Worm (Caenorhabditis elegans) whole organism, early embryonic: ENCODE measurements around the gene T05C12.8.

Experiments
- ama-1 ChIP-seq: fragments of 150-350 bp; optimal IDR thresholded peaks from 2 replicates; lab custom pipeline; 2014
- ceh-13 ChIP-seq: fragments of 200-800 bp; sonication (Bioruptor generic); optimal IDR thresholded peaks from 2 replicates; lab custom pipeline; 2018; ENCODE audit warnings: mild to moderate bottlenecking, missing genetic modification characterization, missing compliant biosample characterization
- ceh-36 ChIP-seq: sonication (generic microtip); optimal IDR thresholded peaks from 2 replicates; lab custom pipeline; 2016; ENCODE audit warnings: missing genetic modification characterization, inconsistent platforms, missing compliant biosample characterization
- hmg-4 ChIP-seq: fragments of 200-800 bp; sonication (Bioruptor generic); optimal IDR thresholded peaks from 2 replicates; lab custom pipeline; 2018; ENCODE audit warnings: mild to moderate bottlenecking, missing genetic modification characterization, missing compliant biosample characterization
- hnd-1 ChIP-seq: sonication (generic microtip); optimal IDR thresholded peaks from 2 replicates; lab custom pipeline; 2016; ENCODE audit warnings: missing genetic modification characterization, missing compliant biosample characterization
- pes-1 ChIP-seq: fragments of 200-800 bp; sonication (Bioruptor generic); IDR thresholded peaks from 2 replicates; pipeline ENCODE4 v1.3.6; 2022; ENCODE audit warnings: missing genetic modification reagents, missing genetic modification characterization, missing compliant biosample characterization

ce11 chrII:8226475-8226874 lies 36.1 kb upstream of the T05C12.8 start:
- TF ChIP-seq pes-1 (GFP tag; lab: Robert Waterston, UW) (no peak), ceh-13 (GFP tag; lab: Kevin White, UChicago) (no peak), ama-1 (lab: Kevin White, UChicago) (no peak), hnd-1 (tag; lab: Kevin White, UChicago) (no peak), hmg-4 (no peak), ceh-36 (no peak)
